Worm (Caenorhabditis elegans) whole organism, L3 larva: Measurements from ENCODE around the gene W08A12.2.

Experiments used
- elt-2 ChIP-seq: sonication (generic microtip); optimal IDR thresholded peaks from 2 replicates; lab custom pipeline; 2016; ENCODE audit warnings: missing genetic modification reagents, mild to moderate bottlenecking, missing genetic modification characterization, missing compliant biosample characterization
- fkh-10 ChIP-seq: sonication (generic microtip); optimal IDR thresholded peaks from 2 replicates; lab custom pipeline; 2017; ENCODE audit warnings: missing biosample characterization, missing genetic modification reagents, missing genetic modification characterization
- ztf-11 ChIP-seq: fragments of 150-350 bp; optimal IDR thresholded peaks from 2 replicates; lab custom pipeline; 2014; ENCODE audit warnings: missing biosample characterization, missing genetic modification characterization
- ztf-4 ChIP-seq: fragments of 150-350 bp; optimal IDR thresholded peaks from 2 replicates; lab custom pipeline; 2014; ENCODE audit warnings: missing biosample characterization, missing genetic modification characterization

ce11 chrV:3706893-3707292 is 21.2 kb upstream of the W08A12.2 start:
- TF ChIP-seq ztf-11 (tag; lab: Kevin White, UChicago) (no peak), elt-2 (tag; lab: Kevin White, UChicago) (no peak), fkh-10 (GFP tag; lab: Kevin White, UChicago) (no peak), ztf-4 (tag; lab: Kevin White, UChicago) (no peak)
